Fruit fly (Drosophila melanogaster) whole organism, embryonic: Measurements from ENCODE around the gene sr.

Source experiments
- Bgb ChIP-seq: fragments of 200-800 bp; sonication (Bioruptor generic); IDR thresholded peaks from 2 replicates; pipeline ENCODE4 v1.3.6; 2022; ENCODE audit warnings: missing biosample characterization, missing genetic modification characterization; ENCODE audit not compliant: partially characterized antibody
- CG10431 ChIP-seq: fragments of 200-800 bp; sonication (Bioruptor generic); optimal IDR thresholded peaks from 3 replicates; lab custom pipeline; 2018; ENCODE audit warnings: missing biosample characterization, mild to moderate bottlenecking, missing genetic modification characterization
- CG11456 ChIP-seq: fragments of 200-800 bp; sonication (Bioruptor generic); IDR thresholded peaks from 3 replicates; pipeline ENCODE4 v1.3.6; 2022; ENCODE audit warnings: missing biosample characterization, missing genetic modification characterization
- CG12236 ChIP-seq: fragments of 200-800 bp; sonication (Bioruptor generic); optimal IDR thresholded peaks from 2 replicates; lab custom pipeline; 2016; ENCODE audit warnings: missing biosample characterization, missing genetic modification characterization
- CG13287 ChIP-seq: fragments of 200-800 bp; sonication (Bioruptor generic); IDR thresholded peaks from 2 replicates; pipeline ENCODE4 v1.3.6; 2022; ENCODE audit warnings: missing biosample characterization, missing genetic modification characterization; ENCODE audit not compliant: partially characterized antibody
- CG16813 ChIP-seq: fragments of 200-800 bp; sonication (Bioruptor generic); IDR thresholded peaks from 3 replicates; pipeline ENCODE4 v1.3.6; 2022; ENCODE audit warnings: missing biosample characterization, missing genetic modification characterization; ENCODE audit not compliant: partially characterized antibody
- CG17186 ChIP-seq: fragments of 200-800 bp; sonication (Bioruptor generic); optimal IDR thresholded peaks from 3 replicates; lab custom pipeline; 2017; ENCODE audit warnings: missing biosample characterization, missing genetic modification reagents, missing genetic modification characterization
- CG17802 ChIP-seq: fragments of 200-800 bp; sonication (Bioruptor generic); optimal IDR thresholded peaks from 2 replicates; lab custom pipeline; 2018; ENCODE audit warnings: missing biosample characterization, mild to moderate bottlenecking, missing genetic modification characterization, moderate library complexity
- CG2199 ChIP-seq: fragments of 200-800 bp; sonication (Bioruptor generic); IDR thresholded peaks from 3 replicates; pipeline ENCODE4 v1.3.6; 2022; ENCODE audit warnings: missing biosample characterization, missing genetic modification characterization
- CG34224 ChIP-seq: fragments of 200-800 bp; sonication (Bioruptor generic); IDR thresholded peaks from 3 replicates; pipeline ENCODE4 v1.3.6; 2022; ENCODE audit warnings: missing biosample characterization, missing genetic modification characterization; ENCODE audit not compliant: partially characterized antibody
- CG8924 ChIP-seq: fragments of 200-800 bp; optimal IDR thresholded peaks from 3 replicates; lab custom pipeline; 2019; ENCODE audit warnings: missing biosample characterization, mild to moderate bottlenecking, missing genetic modification characterization, moderate library complexity
- Dref ChIP-seq: fragments of 200-800 bp; sonication (Bioruptor generic); IDR thresholded peaks from 2 replicates; pipeline ENCODE4 v1.3.6; 2022; ENCODE audit warnings: missing biosample characterization, missing genetic modification characterization
- HLH4C ChIP-seq: fragments of 200-800 bp; sonication (Bioruptor generic); IDR thresholded peaks from 3 replicates; pipeline ENCODE4 v1.3.6; 2022; ENCODE audit warnings: missing biosample characterization, missing genetic modification characterization; ENCODE audit not compliant: partially characterized antibody
- MESR4 ChIP-seq: fragments of 200-800 bp; sonication (Bioruptor generic); optimal IDR thresholded peaks from 2 replicates; lab custom pipeline; 2018; ENCODE audit warnings: missing biosample characterization, mild to moderate bottlenecking, missing genetic modification characterization, moderate library complexity
- YL-1 ChIP-seq: fragments of 200-800 bp; sonication (Bioruptor generic); optimal IDR thresholded peaks from 3 replicates; lab custom pipeline; 2017; ENCODE audit warnings: missing biosample characterization, mild to moderate bottlenecking, missing genetic modification characterization
- abd-A ChIP-seq: fragments of 200-800 bp; sonication (Bioruptor generic); optimal IDR thresholded peaks from 3 replicates; lab custom pipeline; 2019; ENCODE audit warnings: missing biosample characterization, mild to moderate bottlenecking, missing genetic modification characterization, moderate library complexity
- bcd ChIP-seq: fragments of 200-800 bp; sonication (Bioruptor generic); optimal IDR thresholded peaks from 2 replicates; lab custom pipeline; 2017; ENCODE audit warnings: missing biosample characterization, mild to moderate bottlenecking, missing genetic modification characterization
- hth ChIP-seq: fragments of >200 bp; optimal IDR thresholded peaks from 2 replicates; lab custom pipeline; 2017; ENCODE audit warnings: inconsistent platforms
- kni ChIP-seq: fragments of 200-800 bp; sonication (Bioruptor generic); optimal IDR thresholded peaks from 3 replicates; lab custom pipeline; 2017; ENCODE audit warnings: mild to moderate bottlenecking, missing biosample characterization, missing genetic modification reagents, missing genetic modification characterization
- pho ChIP-seq: fragments of 200-800 bp; sonication (Bioruptor generic); optimal IDR thresholded peaks from 2 replicates; lab custom pipeline; 2016; ENCODE audit warnings: missing biosample characterization, missing genetic modification characterization
- pita ChIP-seq: fragments of 200-800 bp; sonication (Bioruptor generic); optimal IDR thresholded peaks from 2 replicates; lab custom pipeline; 2017; ENCODE audit warnings: missing biosample characterization, mild to moderate bottlenecking, missing genetic modification characterization
- rib ChIP-seq: fragments of 200-800 bp; sonication (Bioruptor generic); IDR thresholded peaks from 2 replicates; pipeline ENCODE4 v1.3.6; 2022; ENCODE audit warnings: missing biosample characterization, missing genetic modification characterization
- row ChIP-seq: fragments of 200-800 bp; sonication (Bioruptor generic); IDR thresholded peaks from 3 replicates; pipeline ENCODE4 v1.3.6; 2022; ENCODE audit warnings: missing biosample characterization, missing genetic modification characterization
- sens ChIP-seq: fragments of 200-800 bp; sonication (Bioruptor generic); peaks from one replicate; lab custom pipeline; 2016; ENCODE audit warnings: missing biosample characterization, missing genetic modification characterization
- sna ChIP-seq: fragments of 200-800 bp; sonication (Bioruptor generic); IDR thresholded peaks from 2 replicates; pipeline ENCODE4 v1.3.6; 2022; ENCODE audit warnings: missing biosample characterization, missing genetic modification characterization; ENCODE audit not compliant: partially characterized antibody
- tin ChIP-seq: fragments of 200-800 bp; sonication (Bioruptor generic); optimal IDR thresholded peaks from 3 replicates; lab custom pipeline; 2016; ENCODE audit warnings: missing biosample characterization, missing genetic modification characterization
- trem ChIP-seq: fragments of 200-800 bp; optimal IDR thresholded peaks from 3 replicates; lab custom pipeline; 2019; ENCODE audit warnings: missing biosample characterization, mild to moderate bottlenecking, missing genetic modification characterization, moderate library complexity
- twi ChIP-seq: fragments of 200-800 bp; optimal IDR thresholded peaks from 2 replicates; lab custom pipeline; 2019; ENCODE audit warnings: missing biosample characterization, mild to moderate bottlenecking, missing genetic modification characterization, moderate library complexity
- zen2 ChIP-seq: fragments of 200-800 bp; sonication (Bioruptor generic); IDR thresholded peaks from 3 replicates; pipeline ENCODE4 v1.3.6; 2022; ENCODE audit warnings: missing biosample characterization, missing genetic modification characterization; ENCODE audit not compliant: partially characterized antibody

sr gene

dm6 chr3R:18183244-18183643, 92.6 kb downstream of the sr start, which contains the start of gene cdm (continued):
- TF ChIP-seq sna (peak; percentile 27; the same call in 1 of the 2 replicates), CG12236 (GFP tag; lab: Kevin White, UChicago) (no peak), CG16813 (no peak), Dref (GFP tag; lab: Robert Waterston, UW) (peak; percentile 31; the same call in 1 of the 2 replicates), CG13287 (GFP tag; lab: Robert Waterston, UW) (0 out of 2 replicates have a peak, but pooled peaks have one; percentile 37), zen2 (no peak), MESR4 (GFP tag; lab: Kevin White, UChicago) (peak; percentile 94), rib (GFP tag; lab: Robert Waterston, UW) (peak; percentile 3; the same call in 1 of the 2 replicates), CG11456 (no peak), CG8924 (tag; lab: Kevin White, UChicago) (no peak), CG17186 (peak; percentile 19), row (peak; percentile 51), twi (tag; lab: Kevin White, UChicago) (no peak), sens (GFP tag; lab: Kevin White, UChicago) (peak; percentile 20), CG34224 (peak; percentile 22; the same call in 1 of the 3 replicates), trem (peak; percentile 35), CG10431 (no peak), pho (GFP tag; lab: Kevin White, UChicago) (no peak), bcd (GFP tag; lab: Kevin White, UChicago) (peak; percentile 3), CG2199 (GFP tag; lab: Robert Waterston, UW) (0 out of 3 replicates have a peak, but pooled peaks have one; percentile 37), kni (GFP tag; lab: Kevin White, UChicago) (no peak), pita (GFP tag; lab: Kevin White, UChicago) (no peak), abd-A (tag; lab: Kevin White, UChicago) (no peak), Bgb (GFP tag; lab: Robert Waterston, UW) (peak; percentile 42; the same call in 1 of the 2 replicates), hth (lab: Kevin White, UChicago) (no peak), CG17802 (tag; lab: Kevin White, UChicago) (no peak), HLH4C (GFP tag; lab: Robert Waterston, UW) (no peak), YL-1 (GFP tag; lab: Kevin White, UChicago) (peak; percentile 42), tin (GFP tag; lab: Kevin White, UChicago) (no peak)
- TF ChIP-seq, all 482 proteins: peak for 41
